Fruit fly (Drosophila melanogaster) whole organism, embryonic: ENCODE measurements around the gene Wdfy2.

ENCODE experiments used
- Adf1 ChIP-seq: fragments of 200-800 bp; sonication (Bioruptor generic); IDR thresholded peaks from 2 replicates; pipeline ENCODE4 v1.3.6; 2022; ENCODE audit warnings: missing biosample characterization, missing genetic modification characterization
- Asciz ChIP-seq: fragments of 200-800 bp; sonication (Bioruptor generic); optimal IDR thresholded peaks from 2 replicates; lab custom pipeline; 2017; ENCODE audit warnings: missing biosample characterization, mild to moderate bottlenecking, missing genetic modification characterization, missing genetic modification reagents
- Atf6 ChIP-seq: fragments of 200-800 bp; sonication (Bioruptor generic); IDR thresholded peaks from 2 replicates; pipeline ENCODE4 v1.3.6; 2022; ENCODE audit warnings: missing biosample characterization, missing genetic modification characterization
- Awh ChIP-seq: fragments of 200-800 bp; sonication (Bioruptor generic); IDR thresholded peaks from 2 replicates; pipeline ENCODE4, ENCODE4 v1.3.6; 2022; ENCODE audit warnings: missing biosample characterization, missing genetic modification characterization
- Bdp1 ChIP-seq: fragments of 200-800 bp; sonication (Bioruptor generic); optimal IDR thresholded peaks from 3 replicates; lab custom pipeline; 2016; ENCODE audit warnings: missing biosample characterization, missing genetic modification characterization
- Blimp-1 ChIP-seq: fragments of 200-800 bp; sonication (Bioruptor generic); optimal IDR thresholded peaks from 3 replicates; lab custom pipeline; 2018; ENCODE audit warnings: missing biosample characterization, missing genetic modification characterization, mild to moderate bottlenecking, moderate library complexity, missing genetic modification reagents
- CG11093 ChIP-seq: fragments of 200-800 bp; sonication (Bioruptor generic); IDR thresholded peaks from 3 replicates; pipeline ENCODE4 v1.3.6; 2022; ENCODE audit warnings: missing biosample characterization, missing genetic modification characterization
- CG12071 ChIP-seq: fragments of 200-800 bp; sonication (Bioruptor generic); optimal IDR thresholded peaks from 3 replicates; lab custom pipeline; 2018; ENCODE audit warnings: missing biosample characterization, mild to moderate bottlenecking, missing genetic modification characterization
- CG1233 ChIP-seq: fragments of 200-800 bp; sonication (Bioruptor generic); optimal IDR thresholded peaks from 4 replicates; lab custom pipeline; 2018; ENCODE audit warnings: missing biosample characterization, mild to moderate bottlenecking, missing genetic modification characterization
- CG12744 ChIP-seq: fragments of 200-800 bp; sonication (Bioruptor generic); optimal IDR thresholded peaks from 2 replicates; lab custom pipeline; 2016; ENCODE audit warnings: missing biosample characterization, missing genetic modification characterization
- CG17186 ChIP-seq: fragments of 200-800 bp; sonication (Bioruptor generic); optimal IDR thresholded peaks from 3 replicates; lab custom pipeline; 2017; ENCODE audit warnings: missing biosample characterization, missing genetic modification reagents, missing genetic modification characterization
- CG30431 ChIP-seq: fragments of 200-800 bp; sonication (Bioruptor generic); optimal IDR thresholded peaks from 2 replicates; lab custom pipeline; 2017; ENCODE audit warnings: missing biosample characterization, missing genetic modification characterization
- CG34422 ChIP-seq: fragments of 200-800 bp; sonication (Bioruptor generic); IDR thresholded peaks from 3 replicates; pipeline ENCODE4 v1.3.6; 2022; ENCODE audit warnings: missing biosample characterization, missing genetic modification characterization
- CG4404 ChIP-seq: fragments of 200-800 bp; sonication (Bioruptor generic); IDR thresholded peaks from 2 replicates; pipeline ENCODE4 v1.3.6; 2022; ENCODE audit warnings: missing biosample characterization, missing genetic modification characterization
- CG4854 ChIP-seq: fragments of 200-800 bp; sonication (Bioruptor generic); optimal IDR thresholded peaks from 2 replicates; lab custom pipeline; 2016; ENCODE audit warnings: missing biosample characterization, missing genetic modification characterization, inconsistent platforms
- CG5953 ChIP-seq: fragments of 200-800 bp; sonication (Bioruptor generic); IDR thresholded peaks from 2 replicates; pipeline ENCODE4 v1.3.6; 2022; ENCODE audit warnings: missing biosample characterization, missing genetic modification characterization
- CG6254 ChIP-seq: fragments of 200-800 bp; sonication (Bioruptor generic); optimal IDR thresholded peaks from 3 replicates; lab custom pipeline; 2017; ENCODE audit warnings: mild to moderate bottlenecking, missing biosample characterization, missing genetic modification reagents, missing genetic modification characterization
- CG6654 ChIP-seq: fragments of 200-800 bp; sonication (Bioruptor generic); optimal IDR thresholded peaks from 2 replicates; lab custom pipeline; 2017; ENCODE audit warnings: missing biosample characterization, mild to moderate bottlenecking, missing genetic modification characterization
- CG8478 ChIP-seq: fragments of >200 bp; optimal IDR thresholded peaks from 2 replicates; lab custom pipeline; 2018
- CG9932 ChIP-seq: fragments of 200-800 bp; sonication (Bioruptor generic); IDR thresholded peaks from 2 replicates; pipeline ENCODE4 v1.3.6; 2022; ENCODE audit warnings: missing biosample characterization, missing genetic modification characterization
- Dbx ChIP-seq: fragments of 200-800 bp; sonication (Bioruptor generic); IDR thresholded peaks from 3 replicates; pipeline ENCODE4 v1.3.6; 2022; ENCODE audit warnings: missing biosample characterization, missing genetic modification characterization
- Dll ChIP-seq: fragments of 200-800 bp; sonication (Bioruptor generic); IDR thresholded peaks from 4 replicates; pipeline ENCODE4 v1.3.6; 2022; ENCODE audit warnings: missing biosample characterization, missing genetic modification characterization; ENCODE audit not compliant: partially characterized antibody
- Doc2 ChIP-seq: fragments of 200-800 bp; sonication (Bioruptor generic); IDR thresholded peaks from 2 replicates; pipeline ENCODE4 v1.3.6; 2022; ENCODE audit warnings: missing biosample characterization, missing genetic modification characterization
- E2f1 ChIP-seq: fragments of 200-800 bp; sonication (Bioruptor generic); IDR thresholded peaks from 2 replicates; pipeline ENCODE4 v1.3.6; 2022; ENCODE audit warnings: missing biosample characterization, missing genetic modification characterization
- H15 ChIP-seq: fragments of 200-800 bp; sonication (Bioruptor generic); IDR thresholded peaks from 3 replicates; pipeline ENCODE4 v1.3.6; 2022; ENCODE audit warnings: missing biosample characterization, missing genetic modification characterization
- Hr51 ChIP-seq, 2 experiments: fragments of 200-800 bp; sonication (Bioruptor generic); optimal IDR thresholded peaks; 2 replicates in 1 of 2; 3 replicates in 1 of 2; lab custom pipeline; 2016 to 2018; ENCODE audit warnings: missing biosample characterization in 2 of 2, missing genetic modification characterization in 2 of 2, mild to moderate bottlenecking in 1 of 2, moderate library complexity in 1 of 2
- Oli ChIP-seq: fragments of 200-800 bp; sonication (Bioruptor generic); optimal IDR thresholded peaks from 2 replicates; lab custom pipeline; 2018; ENCODE audit warnings: missing biosample characterization, mild to moderate bottlenecking, missing genetic modification characterization, moderate library complexity
- Poxn ChIP-seq: fragments of 200-800 bp; sonication (Bioruptor generic); IDR thresholded peaks from 2 replicates; pipeline ENCODE4 v1.3.6; 2022; ENCODE audit warnings: missing biosample characterization, missing genetic modification characterization
- Tbp ChIP-seq: fragments of >200 bp; optimal IDR thresholded peaks from 2 replicates; lab custom pipeline; 2018; ENCODE audit warnings: missing biosample characterization, missing genetic modification characterization
- YL-1 ChIP-seq: fragments of 200-800 bp; sonication (Bioruptor generic); optimal IDR thresholded peaks from 3 replicates; lab custom pipeline; 2017; ENCODE audit warnings: missing biosample characterization, mild to moderate bottlenecking, missing genetic modification characterization
- ab ChIP-seq: fragments of 200-800 bp; sonication (Bioruptor generic); optimal IDR thresholded peaks from 2 replicates; lab custom pipeline; 2016; ENCODE audit warnings: missing biosample characterization, missing genetic modification characterization
- ac ChIP-seq: fragments of 200-800 bp; sonication (Bioruptor generic); optimal IDR thresholded peaks from 3 replicates; lab custom pipeline; 2017; ENCODE audit warnings: missing biosample characterization, mild to moderate bottlenecking, missing genetic modification characterization
- br ChIP-seq: fragments of >200 bp; optimal IDR thresholded peaks from 2 replicates; lab custom pipeline; 2017
- chn ChIP-seq: fragments of 200-800 bp; sonication (Bioruptor generic); optimal IDR thresholded peaks from 2 replicates; lab custom pipeline; 2016; ENCODE audit warnings: missing biosample characterization, missing genetic modification characterization
- eve ChIP-seq, 2 experiments: fragments of >200 bp; optimal IDR thresholded peaks; 2 replicates each; lab custom pipeline; 2017; ENCODE audit warnings: missing biosample characterization in 2 of 2, missing genetic modification characterization in 2 of 2
- ewg ChIP-seq: fragments of 200-800 bp; sonication (Bioruptor generic); optimal IDR thresholded peaks from 3 replicates; lab custom pipeline; 2017; ENCODE audit warnings: mild to moderate bottlenecking, missing biosample characterization, missing genetic modification reagents, missing genetic modification characterization
- grau ChIP-seq: fragments of 200-800 bp; optimal IDR thresholded peaks from 3 replicates; lab custom pipeline; 2019; ENCODE audit warnings: missing biosample characterization, mild to moderate bottlenecking, missing genetic modification characterization, moderate library complexity
- ind ChIP-seq: fragments of 200-800 bp; sonication (Bioruptor generic); optimal IDR thresholded peaks from 3 replicates; lab custom pipeline; 2016; ENCODE audit warnings: missing biosample characterization, missing genetic modification characterization
- kah ChIP-seq: fragments of 200-800 bp; sonication (Bioruptor generic); optimal IDR thresholded peaks from 2 replicates; lab custom pipeline; 2018; ENCODE audit warnings: missing biosample characterization, mild to moderate bottlenecking, missing genetic modification characterization
- org-1 ChIP-seq: fragments of 200-800 bp; sonication (Bioruptor generic); optimal IDR thresholded peaks from 2 replicates; lab custom pipeline; 2017; ENCODE audit warnings: missing biosample characterization, missing genetic modification characterization
- pho ChIP-seq: fragments of 200-800 bp; sonication (Bioruptor generic); optimal IDR thresholded peaks from 2 replicates; lab custom pipeline; 2016; ENCODE audit warnings: missing biosample characterization, missing genetic modification characterization
- phol ChIP-seq: fragments of 200-800 bp; sonication (Bioruptor generic); optimal IDR thresholded peaks from 3 replicates; lab custom pipeline; 2018; ENCODE audit warnings: missing biosample characterization, mild to moderate bottlenecking, missing genetic modification characterization, moderate library complexity
- pzg ChIP-seq: fragments of 200-800 bp; sonication (Bioruptor generic); optimal IDR thresholded peaks from 3 replicates; lab custom pipeline; 2018; ENCODE audit warnings: missing biosample characterization, mild to moderate bottlenecking, missing genetic modification characterization, moderate library complexity
- ranshi ChIP-seq: fragments of 200-800 bp; sonication (Bioruptor generic); IDR thresholded peaks from 2 replicates; pipeline ENCODE4 v1.3.6; 2022; ENCODE audit warnings: missing biosample characterization, missing genetic modification characterization
- row ChIP-seq: fragments of 200-800 bp; sonication (Bioruptor generic); IDR thresholded peaks from 3 replicates; pipeline ENCODE4 v1.3.6; 2022; ENCODE audit warnings: missing biosample characterization, missing genetic modification characterization
- salm ChIP-seq: fragments of 200-800 bp; sonication (Bioruptor generic); optimal IDR thresholded peaks from 2 replicates; lab custom pipeline; 2018; ENCODE audit warnings: missing biosample characterization, mild to moderate bottlenecking, missing genetic modification characterization
- shn ChIP-seq: fragments of 200-800 bp; sonication (Bioruptor generic); optimal IDR thresholded peaks from 3 replicates; lab custom pipeline; 2016; ENCODE audit warnings: missing biosample characterization, missing genetic modification characterization
- tin ChIP-seq: fragments of 200-800 bp; sonication (Bioruptor generic); optimal IDR thresholded peaks from 3 replicates; lab custom pipeline; 2016; ENCODE audit warnings: missing biosample characterization, missing genetic modification characterization
- trem ChIP-seq: fragments of 200-800 bp; optimal IDR thresholded peaks from 3 replicates; lab custom pipeline; 2019; ENCODE audit warnings: missing biosample characterization, mild to moderate bottlenecking, missing genetic modification characterization, moderate library complexity
- zen2 ChIP-seq: fragments of 200-800 bp; sonication (Bioruptor generic); IDR thresholded peaks from 3 replicates; pipeline ENCODE4 v1.3.6; 2022; ENCODE audit warnings: missing biosample characterization, missing genetic modification characterization; ENCODE audit not compliant: partially characterized antibody

The Wdfy2 gene

DNA sequence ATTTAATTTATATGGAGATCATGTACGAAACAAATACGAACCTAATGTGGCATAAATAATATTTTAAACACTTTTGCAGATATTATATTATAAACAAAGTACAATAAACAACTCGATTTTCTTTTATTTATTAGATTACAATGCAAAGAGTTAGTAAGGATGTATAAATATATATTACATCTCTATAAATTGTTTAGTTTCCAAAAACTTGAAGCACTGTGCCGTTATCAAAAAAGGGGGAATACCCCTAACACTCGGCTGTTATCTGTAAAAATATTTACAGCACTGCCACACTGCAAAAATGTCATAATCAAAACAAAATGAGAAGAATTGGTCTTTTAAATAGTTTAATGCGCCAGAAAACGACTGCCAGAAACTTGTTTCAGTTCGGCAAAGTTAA is 5.4 kb downstream of the Wdfy2 start, which contains the start of gene CG5188 (continued):
- TF ChIP-seq shn (GFP tag; lab: Kevin White, UChicago) (no peak), Poxn (GFP tag; lab: Robert Waterston, UW) (no peak), CG12744 (GFP tag; lab: Kevin White, UChicago) (no peak), Asciz (GFP tag; lab: Kevin White, UChicago) (peak; percentile 42), trem (peak; percentile 55), H15 (no peak), chn (peak; percentile 17), ranshi (peak; percentile 59; the same call in 1 of the 2 replicates), CG34422 (GFP tag; lab: Robert Waterston, UW) (peak; percentile 63; the same call in 2 of the 3 replicates), CG5953 (GFP tag; lab: Robert Waterston, UW) (peak; percentile 54; the same call in 1 of the 2 replicates), pzg (GFP tag; lab: Kevin White, UChicago) (peak; percentile 40), CG9932 (GFP tag; lab: Robert Waterston, UW) (peak; percentile 62; the same call in 1 of the 2 replicates), ab (no peak), CG4854 (no peak), phol (tag; lab: Kevin White, UChicago) (peak; percentile 55), ind (GFP tag; lab: Kevin White, UChicago) (peak; percentile 33), YL-1 (peak; percentile 82), Dbx (GFP tag; lab: Robert Waterston, UW) (peak; percentile 66; the same call in 1 of the 3 replicates)

DNA sequence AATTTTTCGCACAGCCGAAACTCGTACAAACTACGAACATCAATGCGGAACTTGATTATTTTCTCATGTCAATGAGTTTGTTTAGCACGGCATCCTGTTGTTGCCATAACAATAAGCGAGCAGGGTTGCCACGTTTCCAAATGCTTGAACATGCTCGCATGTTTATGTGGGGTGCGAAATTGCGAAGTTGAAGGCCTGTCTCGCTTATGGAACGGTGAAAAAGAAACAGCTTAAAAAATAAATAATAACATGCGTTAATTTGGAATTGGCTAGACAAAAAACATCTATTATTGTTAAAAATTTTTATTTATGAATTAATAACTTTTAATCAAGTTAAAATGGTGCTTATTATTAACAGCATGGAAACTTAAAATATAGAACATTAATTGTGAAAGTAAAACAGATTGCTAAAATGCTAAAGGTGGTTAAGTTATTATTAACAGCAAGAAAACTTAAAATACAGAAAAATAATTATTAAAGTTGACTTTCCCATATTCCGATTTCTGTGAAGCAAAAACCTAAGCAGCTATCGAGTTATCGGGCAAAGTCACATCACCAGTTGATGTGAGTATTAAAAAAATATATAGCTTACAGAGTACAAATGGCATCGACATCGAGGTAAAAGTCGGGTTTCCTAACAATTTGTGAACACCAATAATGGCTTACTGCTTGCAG is 7.8 kb downstream of the Wdfy2 start, which contains the start of the genes Bug22 and TfIIB:
Bug22 (minus strand) TSS at position 117 of the 675 bp plus-strand sequence.
TfIIB (plus strand) TSS at position 537 of the 675 bp plus-strand sequence.
- TF ChIP-seq br (lab: Kevin White, UChicago): no peak
- TF ChIP-seq CG8478: no peak
- TF ChIP-seq tin (GFP tag; lab: Kevin White, UChicago): peak; percentile 67
- no peak for TF ChIP-seq CG12071
- peak; percentile 66 for TF ChIP-seq CG1233
- TF ChIP-seq CG17186: no peak
- TF ChIP-seq Blimp-1 (GFP tag; lab: Kevin White, UChicago): no peak
- no peak for TF ChIP-seq Oli (tag; lab: Kevin White, UChicago)
- TF ChIP-seq CG11093 (GFP tag; lab: Robert Waterston, UW): peak; percentile 29; the same call in 1 of the 3 replicates
- no peak for TF ChIP-seq ac (GFP tag; lab: Kevin White, UChicago)
- TF ChIP-seq Adf1 (GFP tag; lab: Robert Waterston, UW): peak; percentile 30; the same call in 1 of the 2 replicates
- 0 out of 2 replicates have a peak, but pooled peaks have one; percentile 37 for TF ChIP-seq Awh (GFP tag; lab: Robert Waterston, UW)
- TF ChIP-seq Asciz (GFP tag; lab: Kevin White, UChicago): peak; percentile 37
- TF ChIP-seq grau (tag; lab: Kevin White, UChicago): peak; percentile 73
- 0 out of 2 replicates have a peak, but pooled peaks have one; percentile 12 for TF ChIP-seq E2f1 (GFP tag; lab: Robert Waterston, UW)
- TF ChIP-seq CG4404 (GFP tag; lab: Robert Waterston, UW): no peak
- no peak for TF ChIP-seq CG5953 (GFP tag; lab: Robert Waterston, UW)
- peak; percentile 91 for TF ChIP-seq row (GFP tag; lab: Robert Waterston, UW)
- no peak for TF ChIP-seq org-1 (GFP tag; lab: Kevin White, UChicago)
- TF ChIP-seq Doc2 (GFP tag; lab: Robert Waterston, UW): no peak
- TF ChIP-seq kah: no peak
- peak; percentile 61 for TF ChIP-seq Atf6 (GFP tag; lab: Robert Waterston, UW)
- no peak for TF ChIP-seq CG6254 (GFP tag; lab: Kevin White, UChicago)
- TF ChIP-seq Bdp1: peak; percentile 27
- TF ChIP-seq zen2 (GFP tag; lab: Robert Waterston, UW): no peak
- peak; percentile 55; the same call in 2 of the 4 replicates for TF ChIP-seq Dll (GFP tag; lab: Robert Waterston, UW)
- peak; percentile 69 for TF ChIP-seq pho (GFP tag; lab: Kevin White, UChicago)
- TF ChIP-seq CG30431 (GFP tag; lab: Kevin White, UChicago): no peak
- no peak for TF ChIP-seq eve (GFP tag; optimal IDR thresholded peaks at IDR 0.05; lab: Kevin White, UChicago)
- peak; percentile 17 for TF ChIP-seq salm (tag; lab: Kevin White, UChicago)
- TF ChIP-seq Hr51 (GFP tag; optimal IDR thresholded peaks at IDR 0.05; lab: Kevin White, UChicago): peak; percentile 75 to 76
- peak; percentile 49 for TF ChIP-seq ewg (GFP tag; lab: Kevin White, UChicago)
- no peak for TF ChIP-seq Tbp (GFP tag; lab: Kevin White, UChicago)
- no peak for TF ChIP-seq CG6654
